Fruit fly (Drosophila melanogaster): ENCODE data around the gene EloB.
A peak's percentile ranks its signal among the peaks of the same experiment; 100 is the strongest.

Gene EloB

DNA sequence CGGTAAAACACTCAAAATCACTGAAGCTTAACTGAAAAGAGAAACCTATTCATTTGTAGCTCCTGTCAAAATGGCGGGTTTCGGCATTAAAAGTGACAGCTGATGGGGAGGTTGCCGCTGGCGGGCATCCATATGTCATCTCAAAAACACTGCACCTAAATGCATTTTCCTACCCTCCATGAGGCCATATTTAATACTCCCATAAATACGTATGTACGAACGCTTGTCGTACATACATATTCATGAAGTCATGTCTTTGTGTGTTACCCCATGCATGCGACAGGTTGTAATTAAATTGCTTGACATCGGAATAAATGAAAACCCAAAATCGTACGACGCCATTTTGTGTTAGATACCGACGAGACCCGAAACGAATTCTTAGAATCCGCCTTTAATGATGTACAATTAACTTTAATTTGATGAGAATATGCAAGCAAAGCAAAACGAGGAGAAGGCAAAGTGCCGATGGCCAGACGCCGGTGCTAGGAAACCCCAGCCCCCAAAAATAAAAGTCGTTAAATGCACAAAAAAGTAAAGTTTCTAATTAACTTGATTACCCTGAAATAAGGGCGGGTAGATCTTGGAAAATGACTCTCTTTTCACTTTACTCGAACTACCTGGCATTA is 16.8 kb upstream of the EloB start:
- TF ChIP-seq CTCF (optimal IDR thresholded peaks at IDR 0.05) (no peak), CG8478 (optimal IDR thresholded peaks at IDR 0.05) (no peak)

dm6 chr3R:20595901-20596300 is 16.3 kb upstream of the EloB start:
- no peak for TF ChIP-seq CTCF (optimal IDR thresholded peaks at IDR 0.05)
- no peak for TF ChIP-seq CG8478 (optimal IDR thresholded peaks at IDR 0.05)

DNA sequence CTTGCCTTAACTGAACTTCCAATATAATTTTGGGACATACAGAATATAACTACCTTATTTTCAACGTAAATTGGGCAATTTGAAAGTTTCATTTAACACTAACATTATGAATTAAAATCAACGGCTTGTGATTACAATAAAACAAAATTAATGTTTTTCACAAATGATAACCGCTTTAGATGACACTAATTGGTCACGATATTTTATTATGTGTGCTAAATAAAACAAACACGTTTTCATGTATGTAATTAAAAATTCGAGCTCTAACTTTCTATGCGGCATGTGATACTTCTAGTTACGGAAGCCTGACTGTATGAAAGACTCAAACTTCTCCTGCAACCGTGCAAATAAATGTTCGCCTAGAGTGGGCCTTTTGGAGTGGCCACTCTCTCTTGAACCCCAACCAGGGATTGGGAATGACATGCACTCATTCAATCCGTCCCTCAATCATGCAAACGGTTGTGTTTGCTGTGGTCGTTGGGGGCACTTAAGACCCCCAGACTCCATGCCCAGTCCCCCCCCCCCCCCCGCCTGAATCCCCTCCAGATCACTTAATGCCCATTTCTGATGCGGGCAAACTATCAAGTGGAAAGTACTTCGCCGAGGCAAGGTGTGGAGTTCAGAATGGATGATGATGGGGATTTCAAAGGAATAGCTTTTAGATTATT is 15.6 kb upstream of the EloB start:
- TF ChIP-seq CG8478 (optimal IDR thresholded peaks at IDR 0.05) (no peak), CTCF (optimal IDR thresholded peaks at IDR 0.05) (no peak)

DNA sequence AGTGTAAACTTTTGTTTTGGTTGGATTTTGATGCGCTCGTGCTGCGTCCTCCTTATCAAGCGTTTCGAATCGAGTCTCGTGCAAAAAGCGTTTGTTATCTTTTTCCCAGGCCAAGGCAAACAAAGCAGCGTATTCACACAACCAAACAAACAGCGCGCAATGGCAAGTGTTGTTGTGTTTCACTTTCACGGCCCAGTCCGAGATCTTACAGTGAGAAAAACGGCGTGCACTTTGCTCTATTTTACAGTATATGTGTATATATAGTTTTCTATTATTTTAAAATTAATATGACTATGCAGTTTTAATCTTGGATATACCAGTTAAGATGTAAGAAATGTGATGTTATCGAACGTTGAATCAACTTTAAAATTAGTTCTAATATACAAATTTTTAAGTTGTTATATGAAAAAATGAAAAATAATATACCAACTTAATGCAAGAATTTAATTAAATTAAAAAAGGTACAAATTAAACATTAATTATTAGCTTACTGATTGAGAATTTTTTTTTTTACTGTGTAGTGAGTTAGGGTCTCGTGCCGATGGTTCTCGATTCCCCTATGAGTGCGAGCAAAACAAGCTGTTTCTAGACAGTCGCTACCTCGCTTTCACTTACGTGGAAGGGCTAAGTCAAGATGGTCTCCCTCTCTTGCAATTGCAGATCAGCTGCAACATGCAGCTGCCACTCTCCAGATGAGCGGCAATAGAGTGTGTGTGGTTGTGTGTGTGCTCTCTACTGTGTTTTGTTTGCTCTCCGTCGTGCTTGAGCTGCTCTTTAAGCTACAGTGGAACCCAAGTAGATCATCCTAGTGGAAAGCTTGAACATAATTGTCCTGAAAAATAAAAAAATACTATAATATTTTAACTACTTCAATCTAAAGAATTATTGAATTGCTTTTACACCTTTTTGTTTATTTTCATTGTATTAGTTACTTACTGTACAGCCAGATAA is 14.8 kb upstream of the EloB start:
- no peak for TF ChIP-seq CTCF (optimal IDR thresholded peaks at IDR 0.05)
- TF ChIP-seq CG8478 (optimal IDR thresholded peaks at IDR 0.05) = no peak

DNA sequence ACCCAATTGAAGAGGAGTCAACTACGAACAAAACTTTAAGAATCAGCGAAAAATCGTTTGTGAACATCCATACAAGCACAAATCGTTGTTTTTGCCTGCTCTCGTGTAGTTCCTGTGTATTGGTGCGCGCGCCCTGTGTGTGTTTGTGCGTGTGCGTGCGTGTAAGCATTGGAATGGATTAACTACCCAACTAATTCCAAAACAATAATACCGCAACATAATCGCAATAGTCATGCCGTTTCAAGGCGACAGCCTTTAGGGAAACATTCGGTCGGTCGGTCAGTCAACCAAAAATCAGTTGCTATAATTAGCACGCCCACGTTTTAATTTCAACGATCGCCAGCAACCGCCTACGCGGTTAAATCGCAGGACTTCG is 13.8 kb upstream of the EloB start:
- no peak for TF ChIP-seq CG8478 (optimal IDR thresholded peaks at IDR 0.05)
- TF ChIP-seq CTCF (optimal IDR thresholded peaks at IDR 0.05) = no peak

DNA sequence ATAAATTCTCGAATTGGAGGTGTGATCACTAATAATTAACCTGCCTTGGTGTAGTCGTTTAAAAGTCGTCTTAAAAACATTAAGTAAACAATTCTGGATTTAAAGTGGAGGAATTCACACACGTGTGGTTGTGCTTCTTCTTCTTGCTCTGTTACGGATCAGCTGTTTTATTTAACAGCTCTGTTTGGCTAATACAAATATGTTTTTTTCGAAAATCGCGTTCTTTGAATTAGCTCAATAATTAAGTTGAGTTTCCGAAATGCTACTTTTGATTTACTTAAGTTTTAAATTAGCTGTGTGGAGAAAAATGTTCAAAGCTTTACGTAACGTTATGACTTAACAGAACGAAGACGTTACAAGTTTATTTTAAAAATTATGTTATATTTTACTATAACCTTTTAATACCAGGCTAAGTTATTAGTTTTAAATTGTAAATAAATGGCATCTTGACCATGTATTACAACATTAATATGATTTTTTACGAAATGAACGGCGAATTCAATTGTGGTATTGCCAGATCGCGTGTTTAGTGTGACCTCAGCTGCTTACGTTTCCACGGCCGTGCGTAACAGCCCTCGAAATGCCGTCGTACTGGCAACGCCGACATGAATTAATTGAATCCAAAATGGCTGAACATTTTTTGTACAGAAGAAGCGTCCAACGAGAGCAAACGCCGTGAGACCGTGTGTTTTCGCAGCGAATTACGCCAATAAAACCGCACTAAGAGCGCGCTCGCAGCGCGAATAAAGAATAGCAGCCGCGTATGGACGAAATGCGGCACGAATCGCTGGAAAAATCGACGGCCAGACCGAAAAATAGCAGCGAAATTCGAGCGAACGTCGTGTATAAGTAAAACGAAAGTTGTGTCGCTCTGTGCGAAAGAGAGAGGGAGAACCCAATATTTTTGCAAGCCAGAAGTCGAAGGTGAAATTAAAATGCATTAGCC is 13.1 kb upstream of the EloB start, which contains the start of the genes Pus1 and bon:
Gene Pus1, minus strand, starts transcription at position 155 of the 946 bp plus-strand sequence.
Gene bon, plus strand, starts transcription at position 623 of the 946 bp plus-strand sequence.
- TF ChIP-seq CTCF (optimal IDR thresholded peaks at IDR 0.05) (peak in 1 of 2 experiments; percentile 5), CG8478 (optimal IDR thresholded peaks at IDR 0.05) (no peak)

DNA sequence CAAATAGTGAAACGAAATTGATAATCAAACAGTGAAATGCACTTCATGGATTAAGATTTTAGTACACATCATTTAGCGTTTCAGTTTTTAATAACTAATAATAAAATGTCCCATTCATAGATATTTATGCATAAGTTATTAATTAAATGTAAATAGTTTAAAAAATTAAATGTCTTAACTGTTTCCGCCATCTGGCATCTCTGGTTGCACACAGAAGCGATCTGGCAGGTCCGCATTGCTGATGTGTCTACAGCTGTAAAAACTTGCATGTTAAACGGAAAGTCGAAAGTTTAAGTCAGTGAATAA is 8.8 kb upstream of the EloB start, which contains the start of gene Srp72:
Gene Srp72, plus strand, starts transcription at position 232 of the 306 bp plus-strand sequence.
- TF ChIP-seq CTCF (optimal IDR thresholded peaks at IDR 0.05) (no peak), CG8478 (optimal IDR thresholded peaks at IDR 0.05) (no peak)

dm6 chr3R:20587630-20588479 is 8.2 kb upstream of the EloB start, which contains the start of gene Septin2:
Gene Septin2 (minus strand): TSS chr3R:20588356.
- TF ChIP-seq CG8478 (optimal IDR thresholded peaks at IDR 0.05) = no peak
- no peak for TF ChIP-seq CTCF (optimal IDR thresholded peaks at IDR 0.05)

- TF ChIP-seq CTCF (optimal IDR thresholded peaks at IDR 0.05) (no peak), CG8478 (optimal IDR thresholded peaks at IDR 0.05) (no peak)
Observed at dm6 chr3R:20586409-20586808, 6.8 kb upstream of the EloB start.

DNA sequence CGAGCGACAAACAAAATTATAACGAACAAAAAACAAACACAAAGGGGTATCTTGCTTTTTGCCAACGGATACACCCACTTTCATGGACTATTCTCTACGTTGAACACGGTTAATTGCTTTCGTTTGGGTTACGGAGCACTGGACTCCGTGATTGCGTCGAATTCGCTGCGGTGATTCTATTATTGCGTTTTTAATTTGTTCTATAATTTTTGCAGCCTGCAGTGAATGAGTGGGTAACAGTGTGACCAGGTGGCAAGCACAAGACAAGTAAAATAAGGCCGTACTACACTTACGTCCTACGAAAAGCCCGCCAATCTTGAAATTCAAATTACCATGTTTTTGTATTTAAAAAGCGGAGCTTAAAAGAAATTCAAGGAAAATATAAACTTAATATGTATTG is 5.9 kb upstream of the EloB start, which contains the start of gene CG16953:
Gene CG16953, minus strand, starts transcription at position 268 of the 400 bp plus-strand sequence.
- no peak for TF ChIP-seq CG8478 (optimal IDR thresholded peaks at IDR 0.05)
- TF ChIP-seq CTCF (optimal IDR thresholded peaks at IDR 0.05) = no peak

DNA sequence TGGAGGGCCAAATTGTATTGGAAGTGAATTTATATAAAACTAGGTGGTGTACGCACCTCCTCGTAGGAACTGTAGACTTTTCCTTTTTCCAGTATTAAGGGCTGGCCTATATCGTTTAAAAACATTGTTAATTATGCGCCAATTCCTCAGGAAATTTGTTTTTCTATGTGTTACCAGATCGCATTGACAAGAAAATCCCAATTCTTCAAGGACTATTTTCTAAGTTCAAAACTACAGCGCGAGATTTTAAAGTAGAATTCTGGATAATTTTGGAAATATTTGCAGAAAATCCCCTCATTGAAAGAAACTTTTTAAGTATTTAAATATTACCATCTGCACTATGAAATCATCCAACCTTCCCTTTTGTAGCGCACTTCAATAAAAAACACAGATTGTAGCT is 1.7 kb upstream of the EloB start, which contains the start of gene CG34008:
Gene CG34008, minus strand, starts transcription at position 147 of the 400 bp plus-strand sequence.
- TF ChIP-seq CTCF (optimal IDR thresholded peaks at IDR 0.05) = no peak
- TF ChIP-seq CG8478 (optimal IDR thresholded peaks at IDR 0.05) = no peak

- TF ChIP-seq CG8478 (optimal IDR thresholded peaks at IDR 0.05) (no peak), CTCF (optimal IDR thresholded peaks at IDR 0.05) (peak in 1 of 2 experiments; percentile 31)
Observed at dm6 chr3R:20576789-20577188, 2.9 kb downstream of the EloB start, which contains the start of the genes TFAM and CG5412. Gene TFAM (minus strand): TSS chr3R:20577010. Gene CG5412 (plus strand): TSS chr3R:20577053.

- TF ChIP-seq CG8478 (optimal IDR thresholded peaks at IDR 0.05) (no peak), CTCF (optimal IDR thresholded peaks at IDR 0.05) (no peak)
Observed at dm6 chr3R:20574535-20574980, 5.1 kb downstream of the EloB start.
